Fruit fly (Drosophila melanogaster): ENCODE measurements around the gene eyg.

- TF ChIP-seq ara (GFP tag; IDR thresholded peaks at IDR 0.05) (no peak), CG12659 (GFP tag; optimal IDR thresholded peaks at IDR 0.05) (no peak), schlank (tag; optimal IDR thresholded peaks at IDR 0.05) (no peak), HmgD (GFP tag; optimal IDR thresholded peaks at IDR 0.05) (no peak), CG34422 (GFP tag; IDR thresholded peaks at IDR 0.05) (no peak), CG2202 (tag; optimal IDR thresholded peaks at IDR 0.05) (no peak), seq (GFP tag; IDR thresholded peaks at IDR 0.05) (no peak), sens-2 (GFP tag; IDR thresholded peaks at IDR 0.05) (no peak), bab2 (GFP tag; optimal IDR thresholded peaks at IDR 0.05) (no peak), unc-4 (GFP tag; IDR thresholded peaks at IDR 0.05; ENCODE audit: partially characterized antibody) (no peak)
Measured at dm6 chr3L:12447081-12447480, 20.7 kb downstream of the eyg start.
